Worm (Caenorhabditis elegans): Measurements from ENCODE around the gene pot-2.

Gene pot-2

ce11 chrII:14540551-14540950 is 16.6 kb downstream of the pot-2 start:
- no peak for TF ChIP-seq him-1 (tag; optimal IDR thresholded peaks at IDR 0.05)
- no peak for TF ChIP-seq dao-5 (tag; optimal IDR thresholded peaks at IDR 0.05)
- no peak for TF ChIP-seq W03F9.2 (tag; optimal IDR thresholded peaks at IDR 0.05)

ce11 chrII:14548691-14549090 is 24.7 kb downstream of the pot-2 start, which contains the start of gene gcy-29:
Gene gcy-29 (minus strand): TSS chrII:14548791.
- TF ChIP-seq W03F9.2 (tag; optimal IDR thresholded peaks at IDR 0.05) (no peak), dao-5 (tag; optimal IDR thresholded peaks at IDR 0.05) (no peak), him-1 (tag; optimal IDR thresholded peaks at IDR 0.05) (no peak)

ce11 chrII:14550613-14551012 is 26.6 kb downstream of the pot-2 start, which contains the start of gene nlp-41:
Gene nlp-41 (plus strand): TSS chrII:14550913.
- TF ChIP-seq dao-5 (tag; optimal IDR thresholded peaks at IDR 0.05) (no peak), him-1 (tag; optimal IDR thresholded peaks at IDR 0.05) (no peak), W03F9.2 (tag; optimal IDR thresholded peaks at IDR 0.05) (no peak)

ce11 chrII:14555019-14555418 is 31.0 kb downstream of the pot-2 start:
- no peak for TF ChIP-seq dao-5 (tag; optimal IDR thresholded peaks at IDR 0.05)
- TF ChIP-seq W03F9.2 (tag; optimal IDR thresholded peaks at IDR 0.05) = no peak
- no peak for TF ChIP-seq him-1 (tag; optimal IDR thresholded peaks at IDR 0.05)

ce11 chrII:14561549-14562115 is 37.7 kb downstream of the pot-2 start, which contains the start of gene mog-4:
Gene mog-4 (minus strand): TSS chrII:14561599.
- TF ChIP-seq W03F9.2 (tag; optimal IDR thresholded peaks at IDR 0.05) = peak; percentile 88
- TF ChIP-seq dao-5 (tag; optimal IDR thresholded peaks at IDR 0.05) = peak; percentile 38
- peak; percentile 96 for TF ChIP-seq him-1 (tag; optimal IDR thresholded peaks at IDR 0.05)

- no peak for TF ChIP-seq dao-5 (tag; optimal IDR thresholded peaks at IDR 0.05)
- no peak for TF ChIP-seq W03F9.2 (tag; optimal IDR thresholded peaks at IDR 0.05)
- no peak for TF ChIP-seq him-1 (tag; optimal IDR thresholded peaks at IDR 0.05)
These were observed 43.8 kb downstream of the pot-2 start for ce11 chrII:14567811-14568210.

ce11 chrII:14569322-14569721 is 45.3 kb downstream of the pot-2 start:
- TF ChIP-seq him-1 (tag; optimal IDR thresholded peaks at IDR 0.05) = no peak
- no peak for TF ChIP-seq W03F9.2 (tag; optimal IDR thresholded peaks at IDR 0.05)
- TF ChIP-seq dao-5 (tag; optimal IDR thresholded peaks at IDR 0.05) = no peak

- TF ChIP-seq W03F9.2 (tag; optimal IDR thresholded peaks at IDR 0.05) (no peak), him-1 (tag; optimal IDR thresholded peaks at IDR 0.05) (no peak), dao-5 (tag; optimal IDR thresholded peaks at IDR 0.05) (no peak)
These were observed 46.7 kb downstream of the pot-2 start for ce11 chrII:14570541-14571160.

ce11 chrII:14573315-14573714 is 49.3 kb downstream of the pot-2 start, which contains the start of gene madf-5:
Gene madf-5 (plus strand): TSS chrII:14573615.
- no peak for TF ChIP-seq W03F9.2 (tag; optimal IDR thresholded peaks at IDR 0.05)
- TF ChIP-seq him-1 (tag; optimal IDR thresholded peaks at IDR 0.05) = no peak
- TF ChIP-seq dao-5 (tag; optimal IDR thresholded peaks at IDR 0.05) = no peak

All from whole organism, L4/young adult.